Fruit fly (Drosophila melanogaster): ENCODE results near the gene hale.

The hale gene

dm6 chr3L:19988891-19989290 lies 3.2 kb upstream of the hale start, which contains the start of gene Csas:
Gene Csas (minus strand): TSS chr3L:19988991.
- no peak for TF ChIP-seq CTCF (optimal IDR thresholded peaks at IDR 0.05)
- no peak for TF ChIP-seq CG8478 (optimal IDR thresholded peaks at IDR 0.05)

- no peak for TF ChIP-seq CTCF (optimal IDR thresholded peaks at IDR 0.05)
- TF ChIP-seq CG8478 (optimal IDR thresholded peaks at IDR 0.05), result no peak
These were observed 4.3 kb downstream of the hale start, which contains the start of gene CG17732 for dm6 chr3L:19981385-19981784. Gene CG17732 (plus strand): TSS chr3L:19981685.

- TF ChIP-seq CTCF (optimal IDR thresholded peaks at IDR 0.05), result no peak
- TF ChIP-seq CG8478 (optimal IDR thresholded peaks at IDR 0.05), result no peak
These were observed 6.1 kb downstream of the hale start, which contains the start of gene CG14182 for dm6 chr3L:19979592-19979991. Gene CG14182 (minus strand): TSS chr3L:19979812.

- no peak for TF ChIP-seq CTCF (optimal IDR thresholded peaks at IDR 0.05)
- no peak for TF ChIP-seq CG8478 (optimal IDR thresholded peaks at IDR 0.05)
These were observed 7.6 kb downstream of the hale start for dm6 chr3L:19978088-19978487.

- TF ChIP-seq CG8478 (optimal IDR thresholded peaks at IDR 0.05), result no peak
- TF ChIP-seq CTCF (optimal IDR thresholded peaks at IDR 0.05), result no peak
These were observed 16.7 kb downstream of the hale start for dm6 chr3L:19968725-19969598.

dm6 chr3L:19961805-19962204 lies 23.9 kb downstream of the hale start:
- no peak for TF ChIP-seq CTCF (optimal IDR thresholded peaks at IDR 0.05)
- no peak for TF ChIP-seq CG8478 (optimal IDR thresholded peaks at IDR 0.05)

dm6 chr3L:19955699-19956098 lies 30.0 kb downstream of the hale start, which contains the start of gene CG42263:
Gene CG42263 (minus strand): TSS chr3L:19955799.
- TF ChIP-seq CTCF (optimal IDR thresholded peaks at IDR 0.05), result no peak
- TF ChIP-seq CG8478 (optimal IDR thresholded peaks at IDR 0.05), result no peak

dm6 chr3L:19954426-19954825 lies 31.2 kb downstream of the hale start, which contains the start of gene CG42654:
Gene CG42654 (minus strand): TSS chr3L:19954526.
- TF ChIP-seq CG8478 (optimal IDR thresholded peaks at IDR 0.05) (no peak), CTCF (optimal IDR thresholded peaks at IDR 0.05) (no peak)

- TF ChIP-seq CG8478 (optimal IDR thresholded peaks at IDR 0.05) (no peak), CTCF (optimal IDR thresholded peaks at IDR 0.05) (no peak)
These were observed 32.1 kb downstream of the hale start, which contains the start of gene CG42655 for dm6 chr3L:19953612-19954011. Gene CG42655 (minus strand): TSS chr3L:19953712.

dm6 chr3L:19952690-19953089 lies 33.0 kb downstream of the hale start, which contains the start of gene CG33710:
Gene CG33710 (minus strand): TSS chr3L:19952790.
- TF ChIP-seq CTCF (optimal IDR thresholded peaks at IDR 0.05) (no peak), CG8478 (optimal IDR thresholded peaks at IDR 0.05) (no peak)

- TF ChIP-seq CTCF (optimal IDR thresholded peaks at IDR 0.05) (no peak), CG8478 (optimal IDR thresholded peaks at IDR 0.05) (no peak)
These were observed 33.8 kb downstream of the hale start, which contains the start of gene CG34258 for dm6 chr3L:19951868-19952267. Gene CG34258 (minus strand): TSS chr3L:19951968.

- TF ChIP-seq CTCF (optimal IDR thresholded peaks at IDR 0.05), result no peak
- no peak for TF ChIP-seq CG8478 (optimal IDR thresholded peaks at IDR 0.05)
These were observed 34.6 kb downstream of the hale start, which contains the start of gene CG32219 for dm6 chr3L:19951035-19951434. Gene CG32219 (minus strand): TSS chr3L:19951135.

dm6 chr3L:19945469-19945868 lies 40.2 kb downstream of the hale start:
- TF ChIP-seq CTCF (optimal IDR thresholded peaks at IDR 0.05) (no peak), CG8478 (optimal IDR thresholded peaks at IDR 0.05) (no peak)

- TF ChIP-seq CG8478 (optimal IDR thresholded peaks at IDR 0.05) (no peak), CTCF (optimal IDR thresholded peaks at IDR 0.05) (no peak)
These were observed 44.5 kb downstream of the hale start for dm6 chr3L:19941162-19941561.

- TF ChIP-seq CG8478 (optimal IDR thresholded peaks at IDR 0.05) (no peak), CTCF (optimal IDR thresholded peaks at IDR 0.05) (no peak)
These were observed 45.3 kb downstream of the hale start for dm6 chr3L:19940349-19940748.

dm6 chr3L:19939024-19939423 lies 46.6 kb downstream of the hale start, which contains the start of gene Ac76E:
Gene Ac76E (plus strand): TSS chr3L:19939287.
- TF ChIP-seq CG8478 (optimal IDR thresholded peaks at IDR 0.05), result no peak
- TF ChIP-seq CTCF (optimal IDR thresholded peaks at IDR 0.05), result no peak

Data from S2 (cell line).